Worm (Caenorhabditis elegans) whole organism, L2 larva: ENCODE results near the gene F59B10.2.

Experiments
- C34F6.9 ChIP-seq: fragments of 150-350 bp; optimal IDR thresholded peaks from 2 replicates; lab custom pipeline; 2014; ENCODE audit warnings: missing biosample characterization, missing genetic modification characterization
- F13H6.1 ChIP-seq: sonication (generic microtip); optimal IDR thresholded peaks from 2 replicates; lab custom pipeline; 2016; ENCODE audit warnings: missing genetic modification characterization, missing compliant biosample characterization
- R02D3.7 ChIP-seq: fragments of 150-350 bp; optimal IDR thresholded peaks from 2 replicates; lab custom pipeline; 2014; ENCODE audit warnings: missing biosample characterization, missing genetic modification characterization
- Y55F3AM.14 ChIP-seq: fragments of 200-800 bp; sonication (Bioruptor generic); optimal IDR thresholded peaks from 2 replicates; lab custom pipeline; 2018; ENCODE audit warnings: mild to moderate bottlenecking, missing genetic modification characterization, missing compliant biosample characterization
- ZK546.5 ChIP-seq: sonication (generic microtip); optimal IDR thresholded peaks from 2 replicates; lab custom pipeline; 2017; ENCODE audit warnings: missing biosample characterization, missing genetic modification characterization
- alr-1 ChIP-seq: fragments of 150-350 bp; optimal IDR thresholded peaks from 2 replicates; lab custom pipeline; 2014; ENCODE audit warnings: missing biosample characterization, missing genetic modification characterization
- aly-2 ChIP-seq: fragments of 150-350 bp; optimal IDR thresholded peaks from 2 replicates; lab custom pipeline; 2014; ENCODE audit warnings: missing biosample characterization, missing genetic modification characterization
- ama-1 ChIP-seq: fragments of 150-350 bp; optimal IDR thresholded peaks from 2 replicates; lab custom pipeline; 2018; ENCODE audit warnings: inconsistent platforms
- blmp-1 ChIP-seq: sonication (generic microtip); optimal IDR thresholded peaks from 2 replicates; lab custom pipeline; 2017; ENCODE audit warnings: missing genetic modification characterization, mild to moderate bottlenecking, missing compliant biosample characterization, antibody characterized with exemption, moderate library complexity; ENCODE audit not compliant: insufficient read depth
- ceh-82 ChIP-seq: fragments of 150-350 bp; optimal IDR thresholded peaks from 2 replicates; lab custom pipeline; 2014; ENCODE audit warnings: missing biosample characterization, missing genetic modification characterization
- crh-2 ChIP-seq: sonication (generic microtip); optimal IDR thresholded peaks from 2 replicates; lab custom pipeline; 2017; ENCODE audit warnings: missing biosample characterization, missing genetic modification characterization
- egl-27 ChIP-seq: sonication (generic microtip); optimal IDR thresholded peaks from 3 replicates; lab custom pipeline; 2017; ENCODE audit warnings: missing biosample characterization, missing genetic modification reagents, missing genetic modification characterization
- elt-1 ChIP-seq: fragments of 150-350 bp; optimal IDR thresholded peaks from 2 replicates; lab custom pipeline; 2014; ENCODE audit warnings: missing biosample characterization, missing genetic modification characterization
- elt-3 ChIP-seq: sonication (generic microtip); optimal IDR thresholded peaks from 2 replicates; lab custom pipeline; 2017; ENCODE audit warnings: missing biosample characterization, missing genetic modification characterization
- lin-11 ChIP-seq: fragments of 150-350 bp; sonication (generic microtip); optimal IDR thresholded peaks from 2 replicates; lab custom pipeline; 2014; ENCODE audit warnings: missing biosample characterization, missing genetic modification characterization, inconsistent platforms, mixed read lengths
- lin-13 ChIP-seq: fragments of 150-350 bp; optimal IDR thresholded peaks from 2 replicates; lab custom pipeline; 2014; ENCODE audit warnings: missing biosample characterization, missing genetic modification reagents, missing genetic modification characterization
- lin-39 ChIP-seq: fragments of 150-350 bp; optimal IDR thresholded peaks from 2 replicates; lab custom pipeline; 2014; ENCODE audit warnings: missing biosample characterization, missing genetic modification reagents, missing genetic modification characterization
- lsy-2 ChIP-seq, 2 experiments: fragments of 150-350 bp in 1 of 2; sonication (generic microtip) in 1 of 2; optimal IDR thresholded peaks; 2 replicates each; lab custom pipeline; 2014 to 2017; ENCODE audit warnings: missing biosample characterization in 2 of 2, missing genetic modification characterization in 2 of 2
- mab-5 ChIP-seq: fragments of 150-350 bp; optimal IDR thresholded peaks from 2 replicates; lab custom pipeline; 2014; ENCODE audit warnings: missing biosample characterization, missing genetic modification characterization
- mbf-1 ChIP-seq: sonication (generic microtip); optimal IDR thresholded peaks from 2 replicates; lab custom pipeline; 2017; ENCODE audit warnings: missing biosample characterization, missing genetic modification characterization
- mdl-1 ChIP-seq, 2 experiments: fragments of 150-350 bp in 1 of 2; sonication (generic microtip) in 1 of 2; optimal IDR thresholded peaks; 2 replicates each; lab custom pipeline; 2017; ENCODE audit warnings: missing biosample characterization in 2 of 2, missing genetic modification characterization in 2 of 2
- nhr-10 ChIP-seq: sonication (generic microtip); optimal IDR thresholded peaks from 2 replicates; lab custom pipeline; 2017; ENCODE audit warnings: missing biosample characterization, missing genetic modification characterization
- nhr-11 ChIP-seq: fragments of 150-350 bp; optimal IDR thresholded peaks from 2 replicates; lab custom pipeline; 2014; ENCODE audit warnings: missing biosample characterization, missing genetic modification characterization
- nhr-129 ChIP-seq: fragments of 150-350 bp; optimal IDR thresholded peaks from 2 replicates; lab custom pipeline; 2014; ENCODE audit warnings: missing biosample characterization, missing genetic modification characterization
- nhr-21 ChIP-seq: fragments of 150-350 bp; optimal IDR thresholded peaks from 2 replicates; lab custom pipeline; 2014; ENCODE audit warnings: missing biosample characterization, missing genetic modification characterization
- nhr-23 ChIP-seq: fragments of 150-350 bp; optimal IDR thresholded peaks from 2 replicates; lab custom pipeline; 2014; ENCODE audit warnings: missing biosample characterization, missing genetic modification reagents, missing genetic modification characterization
- nhr-237 ChIP-seq: fragments of 150-350 bp; optimal IDR thresholded peaks from 2 replicates; lab custom pipeline; 2014; ENCODE audit warnings: missing biosample characterization, missing genetic modification characterization
- nhr-25 ChIP-seq: fragments of 150-350 bp; sonication (generic microtip); optimal IDR thresholded peaks from 3 replicates; lab custom pipeline; 2014; ENCODE audit warnings: missing biosample characterization, missing genetic modification characterization
- nhr-6 ChIP-seq: fragments of 150-350 bp; optimal IDR thresholded peaks from 2 replicates; lab custom pipeline; 2014; ENCODE audit warnings: missing biosample characterization, missing genetic modification characterization
- nhr-77 ChIP-seq: fragments of 150-350 bp; optimal IDR thresholded peaks from 2 replicates; lab custom pipeline; 2014; ENCODE audit warnings: missing biosample characterization, missing genetic modification characterization
- peb-1 ChIP-seq: fragments of 150-350 bp; optimal IDR thresholded peaks from 2 replicates; lab custom pipeline; 2014; ENCODE audit warnings: missing biosample characterization, missing genetic modification characterization
- sem-4 ChIP-seq: fragments of 150-350 bp; optimal IDR thresholded peaks from 2 replicates; lab custom pipeline; 2014; ENCODE audit warnings: missing biosample characterization, missing genetic modification reagents, missing genetic modification characterization
- skn-1 ChIP-seq: sonication (generic microtip); optimal IDR thresholded peaks from 2 replicates; lab custom pipeline; 2017; ENCODE audit warnings: missing biosample characterization, missing genetic modification characterization
- sma-3 ChIP-seq: sonication (generic microtip); optimal IDR thresholded peaks from 2 replicates; lab custom pipeline; 2016; ENCODE audit warnings: missing genetic modification reagents, missing genetic modification characterization, missing compliant biosample characterization
- sma-9 ChIP-seq, 2 experiments: fragments of 150-350 bp in 1 of 2; sonication (generic microtip) in 1 of 2; optimal IDR thresholded peaks; 2 replicates each; lab custom pipeline; 2014 to 2016; ENCODE audit warnings: missing genetic modification characterization in 2 of 2, mild to moderate bottlenecking in 1 of 2, missing biosample characterization in 1 of 2, missing compliant biosample characterization in 1 of 2, missing genetic modification reagents in 1 of 2, moderate library complexity in 1 of 2
- snpc-4 ChIP-seq: fragments of 150-350 bp; optimal IDR thresholded peaks from 2 replicates; lab custom pipeline; 2014; ENCODE audit warnings: missing biosample characterization, missing genetic modification characterization
- zag-1 ChIP-seq: fragments of 150-350 bp; optimal IDR thresholded peaks from 2 replicates; lab custom pipeline; 2014; ENCODE audit warnings: missing biosample characterization, missing genetic modification characterization
- ztf-1 ChIP-seq: fragments of 200-800 bp; sonication (Bioruptor generic); conservative IDR thresholded peaks from 2 replicates; pipeline ENCODE4 v1.3.6; 2022; ENCODE audit warnings: missing genetic modification characterization, missing compliant biosample characterization
- ztf-11 ChIP-seq: sonication (generic microtip); optimal IDR thresholded peaks from 2 replicates; lab custom pipeline; 2017; ENCODE audit warnings: missing biosample characterization, missing genetic modification characterization
- ztf-4 ChIP-seq: fragments of 150-350 bp; optimal IDR thresholded peaks from 2 replicates; lab custom pipeline; 2014; ENCODE audit warnings: missing biosample characterization, missing genetic modification characterization

F59B10.2 gene

ce11 chrII:10551985-10552736 is 42.5 kb upstream of the F59B10.2 start (continued):
- TF ChIP-seq Y55F3AM.14 (GFP tag; lab: Kevin White, UChicago) (peak; percentile 78), mab-5 (tag; lab: Kevin White, UChicago) (peak; percentile 70), ztf-1 (GFP tag; lab: Robert Waterston, UW) (no peak), nhr-25 (tag; lab: Kevin White, UChicago) (peak; percentile 98), sma-3 (GFP tag; lab: Kevin White, UChicago) (peak; percentile 97), ZK546.5 (no peak), snpc-4 (peak; percentile 61), skn-1 (tag; lab: Kevin White, UChicago) (peak; percentile 53), nhr-237 (no peak), lsy-2 (tag; optimal IDR thresholded peaks at IDR 0.05; lab: Kevin White, UChicago) (peak; percentile 75 to 94)

ce11 chrII:10550872-10551647 is 41.4 kb upstream of the F59B10.2 start:
- no peak for TF ChIP-seq nhr-10
- no peak for TF ChIP-seq crh-2 (tag; lab: Kevin White, UChicago)
- peak; percentile 27 for TF ChIP-seq sma-9 (GFP tag; optimal IDR thresholded peaks at IDR 0.05; lab: Kevin White, UChicago)
- no peak for TF ChIP-seq sma-9 (tag; optimal IDR thresholded peaks at IDR 0.05; lab: Kevin White, UChicago)
- peak; percentile 21 for TF ChIP-seq F13H6.1 (tag; lab: Kevin White, UChicago)
- TF ChIP-seq lsy-2 (tag; optimal IDR thresholded peaks at IDR 0.05; lab: Kevin White, UChicago): peak in 1 of 2 experiments; percentile 32
- peak; percentile 4 for TF ChIP-seq nhr-129 (tag; lab: Kevin White, UChicago)
- peak; percentile 58 for TF ChIP-seq nhr-25 (tag; lab: Kevin White, UChicago)
- peak; percentile 47 for TF ChIP-seq nhr-11

ce11 chrII:10550173-10550572 is 40.5 kb upstream of the F59B10.2 start:
- TF ChIP-seq Y55F3AM.14 (GFP tag; lab: Kevin White, UChicago) (no peak), mbf-1 (no peak), ceh-82 (tag; lab: Kevin White, UChicago) (no peak), R02D3.7 (tag; lab: Kevin White, UChicago) (no peak), snpc-4 (no peak), nhr-129 (tag; lab: Kevin White, UChicago) (peak; percentile 44), lsy-2 (tag; optimal IDR thresholded peaks at IDR 0.05; lab: Kevin White, UChicago) (no peak), C34F6.9 (tag; lab: Kevin White, UChicago) (no peak), aly-2 (no peak), crh-2 (tag; lab: Kevin White, UChicago) (peak; percentile 6), lin-11 (peak; percentile 31), mdl-1 (tag; optimal IDR thresholded peaks at IDR 0.05; lab: Kevin White, UChicago) (peak in 1 of 2 experiments; percentile 19), zag-1 (tag; lab: Kevin White, UChicago) (peak; percentile 4)

- no peak for TF ChIP-seq mbf-1
- no peak for TF ChIP-seq elt-1
- no peak for TF ChIP-seq nhr-237
- peak; percentile 71 for TF ChIP-seq crh-2 (tag; lab: Kevin White, UChicago)
- TF ChIP-seq nhr-77: no peak
- TF ChIP-seq nhr-129 (tag; lab: Kevin White, UChicago): peak; percentile 92
- peak; percentile 91 for TF ChIP-seq sem-4 (tag; lab: Kevin White, UChicago)
- peak; percentile 90 for TF ChIP-seq C34F6.9 (tag; lab: Kevin White, UChicago)
- peak; percentile 93 for TF ChIP-seq mdl-1 (tag; optimal IDR thresholded peaks at IDR 0.05; lab: Kevin White, UChicago)
- peak; percentile 50 for TF ChIP-seq blmp-1 (tag; lab: Kevin White, UChicago)
- TF ChIP-seq elt-3 (tag; lab: Kevin White, UChicago): no peak
- TF ChIP-seq lsy-2 (tag; optimal IDR thresholded peaks at IDR 0.05; lab: Kevin White, UChicago): peak; percentile 70 to 85
- TF ChIP-seq nhr-6 (tag; lab: Kevin White, UChicago): peak; percentile 29
- TF ChIP-seq peb-1 (tag; lab: Kevin White, UChicago): peak; percentile 58
- TF ChIP-seq nhr-21 (tag; lab: Kevin White, UChicago): peak; percentile 66
- no peak for TF ChIP-seq lin-39
- TF ChIP-seq F13H6.1 (tag; lab: Kevin White, UChicago): peak; percentile 89
- peak; percentile 95 for TF ChIP-seq ama-1 (lab: Kevin White, UChicago)
- TF ChIP-seq sma-9 (GFP tag; optimal IDR thresholded peaks at IDR 0.05; lab: Kevin White, UChicago): peak; percentile 88
- TF ChIP-seq sma-9 (tag; optimal IDR thresholded peaks at IDR 0.05; lab: Kevin White, UChicago): no peak
- TF ChIP-seq nhr-11: peak; percentile 40
- no peak for TF ChIP-seq R02D3.7 (tag; lab: Kevin White, UChicago)
- no peak for TF ChIP-seq ztf-11 (tag; lab: Kevin White, UChicago)
- no peak for TF ChIP-seq aly-2
- peak; percentile 89 for TF ChIP-seq egl-27 (tag; lab: Kevin White, UChicago)
- peak; percentile 86 for TF ChIP-seq lin-13
- TF ChIP-seq ztf-4 (tag; lab: Kevin White, UChicago): peak; percentile 78
- no peak for TF ChIP-seq nhr-23
- no peak for TF ChIP-seq alr-1 (tag; lab: Kevin White, UChicago)
These were observed 39.4 kb upstream of the F59B10.2 start for ce11 chrII:10548778-10549671.
